Worm (Caenorhabditis elegans): ENCODE data around the gene viro-2.
A peak's percentile ranks its signal among the peaks of the same experiment; 100 is the strongest.

Gene viro-2

DNA sequence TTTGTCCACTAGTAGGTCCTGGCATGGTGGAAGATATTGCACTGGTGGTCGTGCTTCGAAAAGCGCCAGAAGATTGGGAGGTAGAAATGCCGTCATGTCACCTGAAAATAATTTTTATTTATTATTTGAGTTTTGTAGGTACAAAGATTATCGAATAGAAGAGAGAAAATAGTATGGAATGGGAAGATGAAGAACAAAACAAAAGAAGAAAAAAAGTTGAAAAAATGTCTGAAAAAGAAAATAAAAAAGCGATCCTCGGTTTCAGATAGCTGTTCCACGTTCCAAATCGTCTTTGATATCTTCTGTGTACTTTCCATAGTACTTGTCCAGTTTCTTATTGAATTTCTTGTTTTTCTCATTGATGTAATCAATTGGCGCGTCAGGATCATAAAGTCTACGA is 32.4 kb downstream of the viro-2 start, which contains the start of gene rnp-7:
rnp-7 (minus strand) TSS at position 101 of the 400 bp plus-strand sequence.
- TF ChIP-seq gmeb-2 (tag; optimal IDR thresholded peaks at IDR 0.05) (no peak), C08G9.2 (tag; optimal IDR thresholded peaks at IDR 0.05) (no peak), pax-1 (tag; optimal IDR thresholded peaks at IDR 0.05) (no peak), tbx-2 (tag; optimal IDR thresholded peaks at IDR 0.05) (no peak), mec-3 (tag; optimal IDR thresholded peaks at IDR 0.05; ENCODE audit: borderline replicate concordance) (no peak), sdc-2 (tag; optimal IDR thresholded peaks at IDR 0.05) (no peak)

DNA sequence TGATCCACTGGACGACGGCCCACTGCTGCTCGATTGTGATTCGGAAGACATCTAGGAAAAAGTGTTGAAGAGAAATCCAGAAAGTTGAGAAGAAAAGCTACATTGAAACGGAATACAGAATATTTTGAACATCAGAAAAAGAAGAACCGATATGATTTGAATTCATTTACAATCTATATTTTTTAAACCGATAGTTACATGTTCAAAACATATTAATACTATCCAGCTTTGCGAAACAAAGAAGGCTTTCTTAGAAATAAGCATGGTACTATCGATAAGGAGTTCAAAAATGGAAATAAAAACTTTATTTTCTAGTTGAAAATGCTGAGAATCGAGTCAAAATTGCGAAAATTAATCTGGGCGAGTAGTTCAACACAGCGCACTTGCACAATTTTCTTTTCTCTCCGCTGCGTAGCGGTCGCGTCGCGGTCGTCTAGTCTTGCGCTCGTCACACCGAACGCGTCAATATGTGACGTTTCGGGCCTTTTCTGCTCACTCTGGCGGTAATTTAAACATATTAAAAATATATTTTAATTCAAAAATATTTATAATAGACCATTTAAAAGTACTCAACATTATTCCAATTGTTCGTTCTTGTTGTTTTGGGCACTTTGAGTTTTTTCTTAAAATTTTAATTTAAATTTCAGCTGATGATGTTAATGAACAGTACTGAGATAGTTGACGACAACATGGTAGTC is 33.5 kb downstream of the viro-2 start, which contains the start of the genes syf-2 and K04G7.1:
syf-2 (minus strand) TSS at position 51 of the 698 bp plus-strand sequence.
K04G7.1 (plus strand) TSS at position 648 of the 698 bp plus-strand sequence.
- TF ChIP-seq unc-42 (tag; optimal IDR thresholded peaks at IDR 0.05) (peak; percentile 64), zip-5 (tag; optimal IDR thresholded peaks at IDR 0.05) (no peak), sox-2 (GFP tag; IDR thresholded peaks at IDR 0.05) (no peak), nfya-1 (tag; optimal IDR thresholded peaks at IDR 0.05) (peak; percentile 78), ceh-48 (tag; optimal IDR thresholded peaks at IDR 0.05) (peak; percentile 8), ref-2 (tag; optimal IDR thresholded peaks at IDR 0.05) (peak; percentile 28), pat-9 (tag; optimal IDR thresholded peaks at IDR 0.05) (no peak), nhr-232 (tag; optimal IDR thresholded peaks at IDR 0.05) (no peak), unc-3 (GFP tag; conservative IDR thresholded peaks at IDR 0.05) (no peak), unc-3 (tag; optimal IDR thresholded peaks at IDR 0.05) (no peak), unc-55 (GFP tag; optimal IDR thresholded peaks at IDR 0.05) (peak; percentile 76), pha-2 (tag; optimal IDR thresholded peaks at IDR 0.05) (no peak), che-1 (tag; optimal IDR thresholded peaks at IDR 0.05) (no peak), pha-4 (tag; optimal IDR thresholded peaks at IDR 0.05) (no peak), hlh-30 (tag; optimal IDR thresholded peaks at IDR 0.05; ENCODE audit: insufficient read depth) (peak; percentile 70), ztf-16 (tag; optimal IDR thresholded peaks at IDR 0.05) (peak; percentile 25), madf-2 (tag; optimal IDR thresholded peaks at IDR 0.05) (no peak), pros-1 (tag; optimal IDR thresholded peaks at IDR 0.05) (peak; percentile 5), C08G9.2 (tag; optimal IDR thresholded peaks at IDR 0.05) (no peak), ceh-18 (tag; optimal IDR thresholded peaks at IDR 0.05) (peak; percentile 26), ceh-24 (tag; optimal IDR thresholded peaks at IDR 0.05) (no peak), ahr-1 (tag; optimal IDR thresholded peaks at IDR 0.05) (no peak), hlh-6 (tag; optimal IDR thresholded peaks at IDR 0.05) (no peak), C38D4.7 (GFP tag; optimal IDR thresholded peaks at IDR 0.05) (no peak), tbx-7 (tag; optimal IDR thresholded peaks at IDR 0.05) (no peak), dve-1 (tag; optimal IDR thresholded peaks at IDR 0.05) (peak; percentile 53), npax-4 (tag; optimal IDR thresholded peaks at IDR 0.05) (no peak), pax-1 (tag; optimal IDR thresholded peaks at IDR 0.05) (no peak), tbx-2 (tag; optimal IDR thresholded peaks at IDR 0.05) (peak; percentile 72), ceh-31 (tag; optimal IDR thresholded peaks at IDR 0.05) (peak; percentile 71), hlh-13 (GFP tag; optimal IDR thresholded peaks at IDR 0.05) (no peak), K09A11.1 (tag; optimal IDR thresholded peaks at IDR 0.05; ENCODE audit: insufficient read depth) (peak; percentile 42), elt-2 (tag; optimal IDR thresholded peaks at IDR 0.05) (peak; percentile 70), ceh-34 (tag; optimal IDR thresholded peaks at IDR 0.05) (peak; percentile 57), K02D7.2 (tag; optimal IDR thresholded peaks at IDR 0.05) (no peak), lin-11 (tag; optimal IDR thresholded peaks at IDR 0.05) (no peak), ceh-14 (tag; optimal IDR thresholded peaks at IDR 0.05) (peak; percentile 68)

All from whole organism, late embryonic.